Worm (Caenorhabditis elegans): ENCODE measurements around the gene C16C8.19.

The C16C8.19 gene

ce11 chrII:3504717-3505116, 46.4 kb downstream of the C16C8.19 start, which contains the start of gene cyh-1:
cyh-1 (plus strand) TSS chrII:3505017.
- TF ChIP-seq ztf-1 (GFP tag; conservative IDR thresholded peaks at IDR 0.05) (no peak), alr-1 (tag; optimal IDR thresholded peaks at IDR 0.05) (no peak), mdl-1 (tag; optimal IDR thresholded peaks at IDR 0.05) (no peak), nhr-21 (tag; optimal IDR thresholded peaks at IDR 0.05) (no peak), peb-1 (tag; optimal IDR thresholded peaks at IDR 0.05) (no peak), blmp-1 (tag; optimal IDR thresholded peaks at IDR 0.05; ENCODE audit: insufficient read depth) (no peak), unc-39 (tag; optimal IDR thresholded peaks at IDR 0.05) (no peak), nhr-77 (tag; optimal IDR thresholded peaks at IDR 0.05) (no peak), ama-1 (optimal IDR thresholded peaks at IDR 0.05) (no peak), sem-4 (tag; optimal IDR thresholded peaks at IDR 0.05) (no peak), zag-1 (tag; optimal IDR thresholded peaks at IDR 0.05) (no peak), nhr-11 (tag; optimal IDR thresholded peaks at IDR 0.05) (no peak), egl-27 (tag; optimal IDR thresholded peaks at IDR 0.05) (no peak), mab-5 (tag; optimal IDR thresholded peaks at IDR 0.05) (no peak)

Measured in whole organism, L2 larva.